Fruit fly (Drosophila melanogaster) whole organism, wandering third instar larva: ENCODE data around the gene Ir7c.
A peak's percentile ranks its signal among the peaks of the same experiment; 100 is the strongest.

Experiments
- Abd-B ChIP-seq: fragments of >200 bp; optimal IDR thresholded peaks from 2 replicates; lab custom pipeline; 2017; ENCODE audit warnings: missing biosample characterization, missing genetic modification characterization
- CG32264 ChIP-seq: fragments of 200-800 bp; sonication (Bioruptor generic); optimal IDR thresholded peaks from 2 replicates; lab custom pipeline; 2016; ENCODE audit warnings: missing biosample characterization, missing genetic modification characterization
- CG9705 ChIP-seq: fragments of 200-800 bp; sonication (Bioruptor generic); optimal IDR thresholded peaks from 2 replicates; lab custom pipeline; 2018; ENCODE audit warnings: missing biosample characterization, mild to moderate bottlenecking, missing genetic modification characterization
- CrebA ChIP-seq: fragments of 200-800 bp; sonication (Bioruptor generic); optimal IDR thresholded peaks from 2 replicates; lab custom pipeline; 2016; ENCODE audit warnings: missing biosample characterization, mild to moderate bottlenecking, missing genetic modification characterization, borderline replicate concordance
- Dfd ChIP-seq: fragments of >200 bp; optimal IDR thresholded peaks from 2 replicates; lab custom pipeline; 2017; ENCODE audit warnings: missing biosample characterization, missing genetic modification characterization
- Dif ChIP-seq: fragments of 200-275, 200-300 bp; sonication (Bioruptor generic); optimal IDR thresholded peaks from 2 replicates; lab custom pipeline; 2018; ENCODE audit warnings: missing biosample characterization, missing genetic modification characterization; ENCODE audit not compliant: partially characterized antibody
- GATAd ChIP-seq: sonication (Bioruptor generic); optimal IDR thresholded peaks from 2 replicates; lab custom pipeline; 2016; ENCODE audit warnings: missing biosample characterization, missing genetic modification characterization
- HLH106 ChIP-seq: fragments of 200-800 bp; optimal IDR thresholded peaks from 3 replicates; lab custom pipeline; 2019; ENCODE audit warnings: missing biosample characterization, mild to moderate bottlenecking, missing genetic modification characterization, moderate library complexity
- Hnf4 ChIP-seq: fragments of 200-800 bp; sonication (Bioruptor generic); optimal IDR thresholded peaks from 2 replicates; lab custom pipeline; 2016; ENCODE audit warnings: missing biosample characterization, mild to moderate bottlenecking, missing genetic modification characterization
- Hr78 ChIP-seq: fragments of >200 bp; optimal IDR thresholded peaks from 2 replicates; lab custom pipeline; 2017; ENCODE audit warnings: missing biosample characterization, missing genetic modification characterization
- Hr83 ChIP-seq: fragments of 200-300 bp; sonication (Bioruptor generic); optimal IDR thresholded peaks from 2 replicates; lab custom pipeline; 2016; ENCODE audit warnings: missing biosample characterization, mild to moderate bottlenecking, missing genetic modification characterization, moderate library complexity; ENCODE audit not compliant: poor library complexity, severe bottlenecking
- Jra ChIP-seq: sonication (Bioruptor generic); optimal IDR thresholded peaks from 2 replicates; lab custom pipeline; 2016; ENCODE audit warnings: missing biosample characterization, missing genetic modification characterization
- Mio ChIP-seq: sonication (Bioruptor generic); optimal IDR thresholded peaks from 2 replicates; lab custom pipeline; 2016; ENCODE audit warnings: missing biosample characterization, missing genetic modification characterization
- Myc ChIP-seq: fragments of >200 bp; optimal IDR thresholded peaks from 2 replicates; lab custom pipeline; 2017
- N ChIP-seq: fragments of >200 bp; optimal IDR thresholded peaks from 2 replicates; lab custom pipeline; 2018; ENCODE audit warnings: missing biosample characterization, missing external identifiers, missing genetic modification characterization
- OdsH ChIP-seq: fragments of 200-800 bp; sonication (Bioruptor generic); optimal IDR thresholded peaks from 2 replicates; lab custom pipeline; 2016; ENCODE audit warnings: missing biosample characterization, mild to moderate bottlenecking, missing genetic modification characterization
- Rel ChIP-seq, 2 experiments: fragments of 200-800 bp; sonication (Bioruptor generic) in 1 of 2; optimal IDR thresholded peaks; 2 replicates in 1 of 2; 3 replicates in 1 of 2; lab custom pipeline; 2016 to 2019; ENCODE audit warnings: mild to moderate bottlenecking in 2 of 2, missing biosample characterization in 2 of 2, missing genetic modification characterization in 2 of 2, moderate library complexity in 1 of 2
- Sp1 ChIP-seq: fragments of 200-800 bp; sonication (Bioruptor generic); optimal IDR thresholded peaks from 3 replicates; lab custom pipeline; 2019; ENCODE audit warnings: missing biosample characterization, mild to moderate bottlenecking, missing genetic modification characterization, moderate library complexity
- Vsx2 ChIP-seq: fragments of 200-300, 225-300 bp; sonication (Bioruptor generic); optimal IDR thresholded peaks from 2 replicates; lab custom pipeline; 2018; ENCODE audit warnings: missing biosample characterization, missing genetic modification characterization; ENCODE audit not compliant: partially characterized antibody
- br ChIP-seq: fragments of 200-800 bp; sonication (Bioruptor generic); optimal IDR thresholded peaks from 2 replicates; lab custom pipeline; 2016; ENCODE audit warnings: missing biosample characterization, missing genetic modification characterization
- brk ChIP-seq: fragments of 200-800 bp; sonication (Bioruptor generic); optimal IDR thresholded peaks from 2 replicates; lab custom pipeline; 2016; ENCODE audit warnings: missing biosample characterization, mild to moderate bottlenecking, missing genetic modification characterization
- dl ChIP-seq, 2 experiments: fragments of 175-275, 200-275 bp in 1 of 2; fragments of 200-275 bp in 1 of 2; sonication (Bioruptor generic); optimal IDR thresholded peaks; lab custom pipeline; 2018; ENCODE audit warnings: mild to moderate bottlenecking in 2 of 2, missing biosample characterization in 2 of 2, missing genetic modification characterization in 2 of 2, moderate library complexity in 2 of 2; ENCODE audit not compliant: partially characterized antibody in 2 of 2, insufficient read depth in 1 of 2
- dmrt93B ChIP-seq: fragments of 200-800 bp; sonication (Bioruptor generic); optimal IDR thresholded peaks from 2 replicates; lab custom pipeline; 2018; ENCODE audit warnings: missing biosample characterization, mild to moderate bottlenecking, missing genetic modification characterization
- dsf ChIP-seq: sonication (Bioruptor generic); optimal IDR thresholded peaks from 2 replicates; lab custom pipeline; 2016; ENCODE audit warnings: missing biosample characterization, missing genetic modification characterization, borderline replicate concordance
- ey ChIP-seq: fragments of 200-800 bp; sonication (Bioruptor generic); optimal IDR thresholded peaks from 2 replicates; lab custom pipeline; 2016; ENCODE audit warnings: missing biosample characterization, missing genetic modification characterization
- foxo ChIP-seq, 2 experiments: fragments of 200-800 bp; sonication (Bioruptor generic); optimal IDR thresholded peaks; 2 replicates in 1 of 2; 3 replicates in 1 of 2; lab custom pipeline; 2016 to 2017; ENCODE audit warnings: missing biosample characterization in 2 of 2, missing genetic modification characterization in 2 of 2
- fru ChIP-seq: fragments of 200-800 bp; sonication (Bioruptor generic); optimal IDR thresholded peaks from 3 replicates; lab custom pipeline; 2016; ENCODE audit warnings: missing biosample characterization, mild to moderate bottlenecking, missing genetic modification characterization
- h ChIP-seq: fragments of 200-800 bp; sonication (Bioruptor generic); optimal IDR thresholded peaks from 3 replicates; lab custom pipeline; 2016; ENCODE audit warnings: missing biosample characterization, mild to moderate bottlenecking, missing genetic modification characterization
- jim ChIP-seq: fragments of 175-275, 200-325 bp; sonication (Bioruptor generic); optimal IDR thresholded peaks from 2 replicates; lab custom pipeline; 2016; ENCODE audit warnings: missing biosample characterization, mild to moderate bottlenecking, missing genetic modification characterization
- lola ChIP-seq: fragments of >200 bp; optimal IDR thresholded peaks from 2 replicates; lab custom pipeline; 2017; ENCODE audit warnings: missing biosample characterization, missing genetic modification characterization
- pan ChIP-seq: fragments of >200 bp; optimal IDR thresholded peaks from 2 replicates; lab custom pipeline; 2017
- psq ChIP-seq: fragments of 200-800 bp; sonication (Bioruptor generic); optimal IDR thresholded peaks from 3 replicates; lab custom pipeline; 2017; ENCODE audit warnings: missing biosample characterization, mild to moderate bottlenecking, missing genetic modification characterization, moderate library complexity
- rgr ChIP-seq: fragments of 200-800 bp; sonication (Bioruptor generic); optimal IDR thresholded peaks from 3 replicates; lab custom pipeline; 2016; ENCODE audit warnings: missing biosample characterization, mild to moderate bottlenecking, missing genetic modification characterization
- sage ChIP-seq: fragments of 200-800 bp; sonication (Bioruptor generic); optimal IDR thresholded peaks from 2 replicates; lab custom pipeline; 2016; ENCODE audit warnings: missing biosample characterization, mild to moderate bottlenecking, missing genetic modification characterization
- sv ChIP-seq: fragments of 200-800 bp; sonication (Bioruptor generic); optimal IDR thresholded peaks from 3 replicates; lab custom pipeline; 2016; ENCODE audit warnings: missing biosample characterization, missing genetic modification characterization
- tai ChIP-seq: sonication (Bioruptor generic); optimal IDR thresholded peaks from 2 replicates; lab custom pipeline; 2016; ENCODE audit warnings: missing biosample characterization, missing genetic modification characterization
- usp ChIP-seq: fragments of >200 bp; optimal IDR thresholded peaks from 2 replicates; lab custom pipeline; 2017; ENCODE audit warnings: missing biosample characterization, missing genetic modification characterization
- woc ChIP-seq: sonication (Bioruptor generic); optimal IDR thresholded peaks from 2 replicates; lab custom pipeline; 2016; ENCODE audit warnings: missing biosample characterization, mild to moderate bottlenecking, missing genetic modification characterization

Gene Ir7c

dm6 chrX:7892539-7892899 lies 18.3 kb downstream of the Ir7c start:
- TF ChIP-seq fru: peak; percentile 68
- peak; percentile 62 for TF ChIP-seq rgr (GFP tag; lab: Kevin White, UChicago)
- TF ChIP-seq Jra (GFP tag; lab: Kevin White, UChicago): no peak
- TF ChIP-seq br (GFP tag; lab: Kevin White, UChicago): peak; percentile 39
- peak; percentile 38 for TF ChIP-seq Hnf4
- TF ChIP-seq Sp1 (GFP tag; lab: Kevin White, UChicago): peak; percentile 62
- TF ChIP-seq foxo (GFP tag; optimal IDR thresholded peaks at IDR 0.05; lab: Kevin White, UChicago): peak in 1 of 2 experiments; percentile 71
- TF ChIP-seq Rel (GFP tag; optimal IDR thresholded peaks at IDR 0.05; lab: Kevin White, UChicago): no peak
- TF ChIP-seq Rel (tag; optimal IDR thresholded peaks at IDR 0.05; lab: Kevin White, UChicago): no peak
- peak; percentile 59 for TF ChIP-seq h
- TF ChIP-seq OdsH (GFP tag; lab: Kevin White, UChicago): peak; percentile 52
- TF ChIP-seq Dfd: no peak
- no peak for TF ChIP-seq GATAd (GFP tag; lab: Kevin White, UChicago)
- TF ChIP-seq psq (GFP tag; lab: Kevin White, UChicago): peak; percentile 12
- peak; percentile 17 for TF ChIP-seq dmrt93B (GFP tag; lab: Kevin White, UChicago)
- no peak for TF ChIP-seq Hr78 (GFP tag; lab: Kevin White, UChicago)
- peak; percentile 58 for TF ChIP-seq HLH106 (tag; lab: Kevin White, UChicago)
- TF ChIP-seq Mio: no peak
- TF ChIP-seq ey (GFP tag; lab: Kevin White, UChicago): peak; percentile 63
- TF ChIP-seq Dif (GFP tag; lab: Kevin White, UChicago): no peak

dm6 chrX:7893411-7894122 lies 19.4 kb downstream of the Ir7c start, which contains the start of the genes CG45089, ND-MNLL and p115:
Gene CG45089, minus strand, starts transcription at chrX:7893798.
Gene ND-MNLL, minus strand, starts transcription at chrX:7893798.
Gene p115, plus strand, starts transcription at chrX:7894031.
- TF ChIP-seq dsf: peak; percentile 32
- peak; percentile 79 for TF ChIP-seq Hnf4
- TF ChIP-seq Abd-B (GFP tag; lab: Kevin White, UChicago): no peak
- TF ChIP-seq tai: no peak
- TF ChIP-seq GATAd (GFP tag; lab: Kevin White, UChicago): peak; percentile 37
- peak; percentile 50 for TF ChIP-seq OdsH (GFP tag; lab: Kevin White, UChicago)
- TF ChIP-seq Rel (GFP tag; optimal IDR thresholded peaks at IDR 0.05; lab: Kevin White, UChicago): no peak
- peak; percentile 21 for TF ChIP-seq Rel (tag; optimal IDR thresholded peaks at IDR 0.05; lab: Kevin White, UChicago)
- TF ChIP-seq Dfd: no peak
- peak; percentile 33 for TF ChIP-seq Jra (GFP tag; lab: Kevin White, UChicago)
- no peak for TF ChIP-seq N
- TF ChIP-seq HLH106 (tag; lab: Kevin White, UChicago): peak; percentile 78
- TF ChIP-seq lola (GFP tag; lab: Kevin White, UChicago): no peak
- TF ChIP-seq br (GFP tag; lab: Kevin White, UChicago): peak; percentile 40
- no peak for TF ChIP-seq CrebA (GFP tag; lab: Kevin White, UChicago)
- no peak for TF ChIP-seq Dif (GFP tag; lab: Kevin White, UChicago)
- peak; percentile 61 for TF ChIP-seq woc (GFP tag; lab: Kevin White, UChicago)
- peak; percentile 50 for TF ChIP-seq CG9705 (GFP tag; lab: Kevin White, UChicago)
- TF ChIP-seq dmrt93B (GFP tag; lab: Kevin White, UChicago): peak; percentile 9
- peak; percentile 31 for TF ChIP-seq Hr83 (GFP tag; lab: Kevin White, UChicago)
- TF ChIP-seq Vsx2 (GFP tag; lab: Kevin White, UChicago): no peak
- TF ChIP-seq brk: no peak
- no peak for TF ChIP-seq Mio
- peak; percentile 59 for TF ChIP-seq Sp1 (GFP tag; lab: Kevin White, UChicago)
- peak; percentile 55 for TF ChIP-seq psq (GFP tag; lab: Kevin White, UChicago)
- TF ChIP-seq Hr78 (GFP tag; lab: Kevin White, UChicago): no peak
- TF ChIP-seq usp (GFP tag; lab: Kevin White, UChicago): no peak
- peak; percentile 70 for TF ChIP-seq rgr (GFP tag; lab: Kevin White, UChicago)
- peak; percentile 44 for TF ChIP-seq sv (GFP tag; lab: Kevin White, UChicago)
- no peak for TF ChIP-seq CG32264
- peak; percentile 59 for TF ChIP-seq fru
- TF ChIP-seq sage (GFP tag; lab: Kevin White, UChicago): peak; percentile 54
- TF ChIP-seq pan (lab: Kevin White, UChicago): no peak
- TF ChIP-seq Myc (lab: Kevin White, UChicago): peak; percentile 68
- TF ChIP-seq jim (GFP tag; lab: Kevin White, UChicago): no peak
- peak; percentile 30 for TF ChIP-seq ey (GFP tag; lab: Kevin White, UChicago)
- no peak for TF ChIP-seq dl (GFP tag; optimal IDR thresholded peaks at IDR 0.05; lab: Kevin White, UChicago; ENCODE audit: insufficient read depth in 1 of 2, partially characterized antibody in 2 of 2)
- TF ChIP-seq h: peak; percentile 69
- TF ChIP-seq foxo (GFP tag; optimal IDR thresholded peaks at IDR 0.05; lab: Kevin White, UChicago): peak in 1 of 2 experiments; percentile 79
